Worm (Caenorhabditis elegans): ENCODE data around the gene W02D7.6.

Gene W02D7.6

ce11 chrV:8300935-8301535 is at the start of gene W02D7.6:
TSS of gene W02D7.6 (minus strand) at chrV:8301507.
- no peak for TF ChIP-seq ztf-11 (tag; optimal IDR thresholded peaks at IDR 0.05)
- peak; percentile 9 for TF ChIP-seq mep-1 (tag; optimal IDR thresholded peaks at IDR 0.05)

DNA sequence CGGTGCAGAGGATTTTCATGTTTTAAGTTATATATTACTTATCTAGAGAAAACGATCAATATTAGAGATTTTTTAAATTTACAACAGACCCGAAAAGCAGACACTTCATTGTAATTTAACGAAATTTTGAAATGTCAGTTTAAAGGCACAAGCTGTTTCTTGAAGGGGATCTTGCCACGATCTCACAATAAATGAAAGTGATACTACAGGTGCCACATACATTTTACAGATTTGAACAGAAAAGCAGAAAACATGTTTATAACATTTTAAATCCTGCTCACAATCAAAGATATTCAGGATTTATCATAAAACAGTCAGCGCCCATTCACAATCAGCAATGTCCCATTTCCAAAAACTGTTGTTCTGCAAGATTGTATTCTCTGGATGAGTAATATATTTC is 48.6 kb upstream of the W02D7.6 start:
- TF ChIP-seq snpc-4 (tag; optimal IDR thresholded peaks at IDR 0.05) = no peak
- TF ChIP-seq M03D4.4 (tag; optimal IDR thresholded peaks at IDR 0.05) = no peak
- no peak for TF ChIP-seq mab-5 (tag; optimal IDR thresholded peaks at IDR 0.05)
- no peak for TF ChIP-seq ztf-11 (tag; optimal IDR thresholded peaks at IDR 0.05)
- no peak for TF ChIP-seq zip-8 (tag; optimal IDR thresholded peaks at IDR 0.05)
- no peak for TF ChIP-seq nhr-237 (tag; optimal IDR thresholded peaks at IDR 0.05)
- TF ChIP-seq lin-13 (tag; optimal IDR thresholded peaks at IDR 0.05) = no peak
- no peak for TF ChIP-seq cnd-1 (tag; optimal IDR thresholded peaks at IDR 0.05)
- TF ChIP-seq unc-62 (GFP tag; optimal IDR thresholded peaks at IDR 0.05) = no peak
- TF ChIP-seq mep-1 (tag; optimal IDR thresholded peaks at IDR 0.05) = no peak
- TF ChIP-seq sptf-1 (tag; optimal IDR thresholded peaks at IDR 0.05) = no peak
- TF ChIP-seq mls-2 (tag; optimal IDR thresholded peaks at IDR 0.05) = no peak

- TF ChIP-seq drap-1 (GFP tag; optimal IDR thresholded peaks at IDR 0.05) (peak; percentile 19), pha-4 (tag; optimal IDR thresholded peaks at IDR 0.05) (peak; percentile 40), M03D4.4 (tag; optimal IDR thresholded peaks at IDR 0.05) (peak; percentile 22), unc-39 (tag; optimal IDR thresholded peaks at IDR 0.05) (no peak), mep-1 (tag; optimal IDR thresholded peaks at IDR 0.05) (peak; percentile 29), hlh-1 (tag; optimal IDR thresholded peaks at IDR 0.05) (peak; percentile 9), snpc-4 (tag; optimal IDR thresholded peaks at IDR 0.05) (no peak), mls-2 (tag; optimal IDR thresholded peaks at IDR 0.05) (no peak), ztf-11 (tag; optimal IDR thresholded peaks at IDR 0.05) (no peak), nhr-28 (tag; optimal IDR thresholded peaks at IDR 0.05) (no peak), nhr-237 (tag; optimal IDR thresholded peaks at IDR 0.05) (no peak), ces-1 (GFP tag; optimal IDR thresholded peaks at IDR 0.05) (peak; percentile 19), cnd-1 (tag; optimal IDR thresholded peaks at IDR 0.05) (no peak), blmp-1 (tag; optimal IDR thresholded peaks at IDR 0.05) (no peak), mab-5 (tag; optimal IDR thresholded peaks at IDR 0.05) (no peak), zip-8 (tag; optimal IDR thresholded peaks at IDR 0.05) (no peak), lin-32 (GFP tag; optimal IDR thresholded peaks at IDR 0.05) (no peak), nhr-12 (tag; optimal IDR thresholded peaks at IDR 0.05) (no peak), unc-62 (GFP tag; optimal IDR thresholded peaks at IDR 0.05) (peak; percentile 35), bed-3 (GFP tag; optimal IDR thresholded peaks at IDR 0.05) (no peak), unc-120 (tag; optimal IDR thresholded peaks at IDR 0.05; ENCODE audit: poor library complexity, severe bottlenecking) (peak; percentile 23), lin-13 (tag; optimal IDR thresholded peaks at IDR 0.05) (no peak), lsy-2 (tag; optimal IDR thresholded peaks at IDR 0.05) (no peak), sem-2 (GFP tag; optimal IDR thresholded peaks at IDR 0.05) (no peak), ceh-43 (GFP tag; optimal IDR thresholded peaks at IDR 0.05) (no peak), elt-1 (tag; optimal IDR thresholded peaks at IDR 0.05; ENCODE audit: borderline replicate concordance, insufficient read depth) (no peak), sptf-1 (tag; optimal IDR thresholded peaks at IDR 0.05) (peak; percentile 26), flh-1 (GFP tag; optimal IDR thresholded peaks at IDR 0.05) (no peak)
Observed at ce11 chrV:8348959-8349389, 47.7 kb upstream of the W02D7.6 start.

ce11 chrV:8345436-8345835 is 44.1 kb upstream of the W02D7.6 start, which contains the start of gene C08D8.1:
TSS of gene C08D8.1 (plus strand) at chrV:8345759.
- TF ChIP-seq unc-39 (tag; optimal IDR thresholded peaks at IDR 0.05) (no peak), nhr-12 (tag; optimal IDR thresholded peaks at IDR 0.05) (no peak), tbx-8 (GFP tag; optimal IDR thresholded peaks at IDR 0.05) (no peak), mep-1 (tag; optimal IDR thresholded peaks at IDR 0.05) (no peak)

DNA sequence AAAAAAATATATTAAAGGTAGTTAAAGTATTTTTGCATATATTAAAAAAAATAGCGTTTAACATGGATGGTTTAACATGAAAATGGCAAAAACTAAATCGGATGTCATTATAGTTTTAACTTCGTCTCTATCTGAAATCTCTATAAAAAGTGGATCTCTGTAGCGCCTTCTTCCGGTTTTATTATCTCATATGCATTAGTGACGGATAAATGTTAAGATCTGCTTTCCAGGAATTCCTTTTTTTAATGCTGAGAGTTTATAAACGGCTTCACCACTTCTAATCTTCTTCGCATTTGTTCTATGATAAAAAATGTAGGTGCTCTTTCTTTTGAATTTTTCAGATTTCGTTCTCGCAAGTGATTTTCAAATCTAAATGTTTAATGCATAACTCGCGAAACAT is 41.1 kb upstream of the W02D7.6 start:
- TF ChIP-seq drap-1 (GFP tag; optimal IDR thresholded peaks at IDR 0.05) (no peak), tbx-8 (GFP tag; optimal IDR thresholded peaks at IDR 0.05) (no peak), cnd-1 (tag; optimal IDR thresholded peaks at IDR 0.05) (no peak), unc-120 (tag; optimal IDR thresholded peaks at IDR 0.05; ENCODE audit: poor library complexity, severe bottlenecking) (no peak), pha-4 (tag; optimal IDR thresholded peaks at IDR 0.05) (no peak), mep-1 (tag; optimal IDR thresholded peaks at IDR 0.05) (no peak), sem-2 (GFP tag; optimal IDR thresholded peaks at IDR 0.05) (no peak), snpc-4 (tag; optimal IDR thresholded peaks at IDR 0.05) (no peak), zip-8 (tag; optimal IDR thresholded peaks at IDR 0.05) (no peak), mab-5 (tag; optimal IDR thresholded peaks at IDR 0.05) (no peak), lin-13 (tag; optimal IDR thresholded peaks at IDR 0.05) (no peak), nhr-76 (tag; optimal IDR thresholded peaks at IDR 0.05) (no peak), bed-3 (GFP tag; optimal IDR thresholded peaks at IDR 0.05) (no peak), M03D4.4 (tag; optimal IDR thresholded peaks at IDR 0.05) (no peak), ceh-39 (tag; optimal IDR thresholded peaks at IDR 0.05) (no peak), mls-2 (tag; optimal IDR thresholded peaks at IDR 0.05) (no peak)
